Worm (Caenorhabditis elegans): ENCODE results near the gene ZK1127.3.
A peak's percentile ranks its signal among the peaks of the same experiment; 100 is the strongest.

The ZK1127.3 gene

DNA sequence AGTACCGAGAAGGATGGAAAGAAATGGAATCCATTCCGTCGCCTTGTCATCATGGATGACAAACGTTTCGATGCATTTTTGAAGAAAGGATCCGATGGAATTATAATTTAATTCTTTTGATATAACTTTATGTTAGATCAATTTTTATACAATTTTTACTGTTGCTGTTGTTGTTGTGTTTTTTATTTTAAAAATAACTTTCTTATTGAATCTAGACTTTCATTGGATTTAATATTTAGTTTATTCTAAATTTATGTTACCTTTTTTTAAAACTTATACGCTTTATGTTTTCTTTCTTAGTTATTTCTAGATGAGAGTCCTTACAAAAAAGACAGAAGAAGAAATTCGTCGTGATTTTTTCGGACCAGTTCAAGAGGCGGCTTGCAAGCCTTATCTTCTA, at the start of gene ZK1127.3:
TSS of gene ZK1127.3 (plus strand) at position 301 of the 400 bp plus-strand sequence.
- TF ChIP-seq R02D3.7 (tag; optimal IDR thresholded peaks at IDR 0.05) = no peak
- no peak for TF ChIP-seq F13H6.1 (tag; optimal IDR thresholded peaks at IDR 0.05)
- no peak for TF ChIP-seq nhr-11 (tag; optimal IDR thresholded peaks at IDR 0.05)
- TF ChIP-seq skn-1 (tag; optimal IDR thresholded peaks at IDR 0.05) = no peak
- TF ChIP-seq lin-11 (tag; optimal IDR thresholded peaks at IDR 0.05) = no peak
- no peak for TF ChIP-seq crh-2 (tag; optimal IDR thresholded peaks at IDR 0.05)
- TF ChIP-seq zag-1 (tag; optimal IDR thresholded peaks at IDR 0.05) = no peak
- no peak for TF ChIP-seq nhr-12 (tag; optimal IDR thresholded peaks at IDR 0.05)
- no peak for TF ChIP-seq nhr-77 (tag; optimal IDR thresholded peaks at IDR 0.05)
- TF ChIP-seq lin-13 (GFP tag; optimal IDR thresholded peaks at IDR 0.05) = no peak
- TF ChIP-seq nhr-25 (tag; optimal IDR thresholded peaks at IDR 0.05) = no peak
- no peak for TF ChIP-seq elt-3 (tag; optimal IDR thresholded peaks at IDR 0.05)
- no peak for TF ChIP-seq Y55F3AM.14 (GFP tag; optimal IDR thresholded peaks at IDR 0.05)

DNA sequence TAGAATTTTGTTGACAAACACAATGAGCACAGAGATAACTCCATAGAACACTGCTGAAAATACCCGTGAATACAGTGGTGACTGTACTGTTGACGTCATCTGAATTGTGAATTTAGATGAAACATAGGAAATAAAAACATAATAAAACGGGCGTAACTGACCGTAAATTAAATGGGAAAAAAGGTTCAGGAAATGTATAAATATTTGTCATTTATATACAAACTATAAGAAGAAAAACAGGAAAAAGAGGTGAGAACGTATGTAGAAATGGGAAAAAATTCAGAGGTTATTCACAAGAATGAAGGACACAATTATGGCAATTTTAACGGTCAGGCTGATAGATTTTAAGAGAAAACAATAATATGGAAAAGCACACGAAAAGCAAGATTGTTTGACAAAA, 42.5 kb upstream of the ZK1127.3 start, which contains the start of gene sqv-7:
TSS of gene sqv-7 (minus strand) at position 101 of the 400 bp plus-strand sequence.
- TF ChIP-seq nhr-6 (tag; optimal IDR thresholded peaks at IDR 0.05) = no peak
- no peak for TF ChIP-seq skn-1 (tag; optimal IDR thresholded peaks at IDR 0.05)
- TF ChIP-seq ztf-11 (tag; optimal IDR thresholded peaks at IDR 0.05) = no peak
- TF ChIP-seq mdl-1 (tag; optimal IDR thresholded peaks at IDR 0.05) = no peak
- TF ChIP-seq F13H6.1 (tag; optimal IDR thresholded peaks at IDR 0.05) = no peak
- no peak for TF ChIP-seq ztf-4 (tag; optimal IDR thresholded peaks at IDR 0.05)
- no peak for TF ChIP-seq elt-3 (tag; optimal IDR thresholded peaks at IDR 0.05)
- TF ChIP-seq nhr-10 (tag; optimal IDR thresholded peaks at IDR 0.05) = no peak
- TF ChIP-seq ama-1 (optimal IDR thresholded peaks at IDR 0.05) = no peak
- no peak for TF ChIP-seq ZK546.5 (tag; optimal IDR thresholded peaks at IDR 0.05)
- no peak for TF ChIP-seq ceh-82 (tag; optimal IDR thresholded peaks at IDR 0.05)
- TF ChIP-seq nhr-237 (tag; optimal IDR thresholded peaks at IDR 0.05) = no peak
- TF ChIP-seq peb-1 (tag; optimal IDR thresholded peaks at IDR 0.05) = no peak

DNA sequence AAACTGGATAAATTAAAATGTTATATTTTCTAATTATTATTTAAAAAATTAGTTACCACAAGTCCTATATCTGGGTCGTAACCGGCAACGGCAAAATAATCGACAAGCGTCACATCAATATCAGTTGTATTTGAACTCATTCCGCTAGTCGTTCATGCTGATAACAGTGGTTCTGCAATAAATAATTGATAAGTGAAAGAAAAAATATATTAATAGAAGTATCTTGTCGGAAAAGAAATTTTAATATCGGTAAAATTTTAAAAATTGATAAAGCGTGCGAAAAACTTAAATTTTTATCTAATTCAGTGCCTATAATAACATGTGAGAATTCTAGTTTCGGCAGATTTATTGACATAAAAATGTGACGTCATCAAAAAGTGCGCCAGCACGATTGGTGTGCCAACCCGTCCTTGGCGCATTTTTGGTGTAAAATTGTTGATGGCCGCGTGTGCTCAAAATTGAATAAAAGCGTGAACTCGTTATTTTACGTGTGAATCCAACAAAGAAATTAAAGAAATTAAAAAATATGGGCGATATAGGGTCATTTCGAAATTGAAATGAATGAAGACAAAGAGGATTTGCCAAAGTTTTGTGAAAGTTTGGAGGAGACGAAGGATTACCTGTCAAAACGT, 32.6 kb upstream of the ZK1127.3 start, which contains the start of the genes lst-6 and lst-5:
TSS of gene lst-6 (minus strand) at position 140 of the 632 bp plus-strand sequence.
TSS of gene lst-5 (plus strand) at position 544 of the 632 bp plus-strand sequence.
- peak; percentile 60 to 85 for TF ChIP-seq lsy-2 (tag; optimal IDR thresholded peaks at IDR 0.05)
- no peak for TF ChIP-seq unc-62 (GFP tag; optimal IDR thresholded peaks at IDR 0.05)
- peak; percentile 28 for TF ChIP-seq mab-5 (tag; optimal IDR thresholded peaks at IDR 0.05)
- no peak for TF ChIP-seq nhr-77 (tag; optimal IDR thresholded peaks at IDR 0.05)
- no peak for TF ChIP-seq ZK546.5 (tag; optimal IDR thresholded peaks at IDR 0.05)
- no peak for TF ChIP-seq skn-1 (tag; optimal IDR thresholded peaks at IDR 0.05)
- no peak for TF ChIP-seq lin-11 (tag; optimal IDR thresholded peaks at IDR 0.05)
- TF ChIP-seq lin-39 (tag; optimal IDR thresholded peaks at IDR 0.05) = no peak
- no peak for TF ChIP-seq nhr-23 (tag; optimal IDR thresholded peaks at IDR 0.05)
- peak; percentile 36 for TF ChIP-seq sma-9 (GFP tag; optimal IDR thresholded peaks at IDR 0.05)
- no peak for TF ChIP-seq sma-9 (tag; optimal IDR thresholded peaks at IDR 0.05)
- TF ChIP-seq mbf-1 (tag; optimal IDR thresholded peaks at IDR 0.05) = no peak
- no peak for TF ChIP-seq nhr-21 (tag; optimal IDR thresholded peaks at IDR 0.05)
- TF ChIP-seq lin-13 (GFP tag; optimal IDR thresholded peaks at IDR 0.05) = peak; percentile 35
- TF ChIP-seq nhr-10 (tag; optimal IDR thresholded peaks at IDR 0.05) = no peak
- TF ChIP-seq dmd-4 (tag; optimal IDR thresholded peaks at IDR 0.05) = no peak
- no peak for TF ChIP-seq elt-1 (tag; optimal IDR thresholded peaks at IDR 0.05)
- peak; percentile 66 for TF ChIP-seq C34F6.9 (tag; optimal IDR thresholded peaks at IDR 0.05)
- no peak for TF ChIP-seq nhr-11 (tag; optimal IDR thresholded peaks at IDR 0.05)
- TF ChIP-seq elt-3 (tag; optimal IDR thresholded peaks at IDR 0.05) = no peak
- no peak for TF ChIP-seq nhr-6 (tag; optimal IDR thresholded peaks at IDR 0.05)
- TF ChIP-seq nhr-25 (tag; optimal IDR thresholded peaks at IDR 0.05) = peak; percentile 65
- peak; percentile 57 for TF ChIP-seq gmeb-1 (tag; optimal IDR thresholded peaks at IDR 0.05)
- TF ChIP-seq unc-39 (tag; optimal IDR thresholded peaks at IDR 0.05) = no peak
- TF ChIP-seq unc-55 (GFP tag; optimal IDR thresholded peaks at IDR 0.05) = peak; percentile 65
- no peak for TF ChIP-seq aly-2 (tag; optimal IDR thresholded peaks at IDR 0.05)
- TF ChIP-seq ztf-4 (tag; optimal IDR thresholded peaks at IDR 0.05) = no peak
- no peak for TF ChIP-seq alr-1 (tag; optimal IDR thresholded peaks at IDR 0.05)
- no peak for TF ChIP-seq nhr-12 (tag; optimal IDR thresholded peaks at IDR 0.05)
- no peak for TF ChIP-seq ztf-11 (tag; optimal IDR thresholded peaks at IDR 0.05)
- TF ChIP-seq Y55F3AM.14 (GFP tag; optimal IDR thresholded peaks at IDR 0.05) = no peak
- peak in 1 of 2 experiments; percentile 3 for TF ChIP-seq mdl-1 (tag; optimal IDR thresholded peaks at IDR 0.05)
- peak; percentile 14 for TF ChIP-seq sma-3 (GFP tag; optimal IDR thresholded peaks at IDR 0.05)
- no peak for TF ChIP-seq ztf-1 (GFP tag; conservative IDR thresholded peaks at IDR 0.05)
- TF ChIP-seq blmp-1 (tag; optimal IDR thresholded peaks at IDR 0.05; ENCODE audit: insufficient read depth) = no peak
- no peak for TF ChIP-seq ceh-16 (tag; optimal IDR thresholded peaks at IDR 0.05)
- TF ChIP-seq F13H6.1 (tag; optimal IDR thresholded peaks at IDR 0.05) = peak; percentile 60
- no peak for TF ChIP-seq ceh-82 (tag; optimal IDR thresholded peaks at IDR 0.05)
- TF ChIP-seq fos-1 (tag; optimal IDR thresholded peaks at IDR 0.05) = peak; percentile 51
- TF ChIP-seq sem-4 (tag; optimal IDR thresholded peaks at IDR 0.05) = no peak
- TF ChIP-seq zag-1 (tag; optimal IDR thresholded peaks at IDR 0.05) = no peak
- TF ChIP-seq peb-1 (tag; optimal IDR thresholded peaks at IDR 0.05) = no peak
- TF ChIP-seq crh-2 (tag; optimal IDR thresholded peaks at IDR 0.05) = peak; percentile 88
- no peak for TF ChIP-seq R02D3.7 (tag; optimal IDR thresholded peaks at IDR 0.05)
- TF ChIP-seq nhr-237 (tag; optimal IDR thresholded peaks at IDR 0.05) = no peak

Data from whole organism, L2 larva.